Fruit fly (Drosophila melanogaster): ENCODE measurements around the gene Ccdc39.

- TF ChIP-seq psq (optimal IDR thresholded peaks at IDR 0.05) (no peak), pan (optimal IDR thresholded peaks at IDR 0.05) (no peak), Dll (optimal IDR thresholded peaks at IDR 0.05) (no peak)
Observed at dm6 chr3R:4745544-4745943, 39.0 kb downstream of the Ccdc39 start.
